Worm (Caenorhabditis elegans) whole organism, L3 larva: ENCODE measurements around the gene mev-1.

ENCODE experiments used
- R02D3.7 ChIP-seq: fragments of 150-350 bp; optimal IDR thresholded peaks from 2 replicates; lab custom pipeline; 2014; ENCODE audit warnings: missing biosample characterization, missing genetic modification characterization
- ZK546.5 ChIP-seq: sonication (generic microtip); optimal IDR thresholded peaks from 2 replicates; lab custom pipeline; 2017; ENCODE audit warnings: missing biosample characterization, missing genetic modification characterization
- ama-1 ChIP-seq: fragments of 150-350 bp; optimal IDR thresholded peaks from 2 replicates; lab custom pipeline; 2018
- ceh-16 ChIP-seq: sonication (generic microtip); optimal IDR thresholded peaks from 2 replicates; lab custom pipeline; 2017; ENCODE audit warnings: missing biosample characterization, missing genetic modification characterization
- ceh-28 ChIP-seq: fragments of 150-350 bp; optimal IDR thresholded peaks from 2 replicates; lab custom pipeline; 2014; ENCODE audit warnings: missing biosample characterization, missing genetic modification reagents, missing genetic modification characterization
- daf-12 ChIP-seq: fragments of 150-350 bp; optimal IDR thresholded peaks from 2 replicates; lab custom pipeline; 2014; ENCODE audit warnings: missing biosample characterization, missing genetic modification reagents, missing genetic modification characterization
- egl-27 ChIP-seq: sonication (generic microtip); optimal IDR thresholded peaks from 4 replicates; lab custom pipeline; 2017; ENCODE audit warnings: missing biosample characterization, missing genetic modification reagents, missing genetic modification characterization
- egl-5 ChIP-seq: fragments of 150-350 bp; optimal IDR thresholded peaks from 2 replicates; lab custom pipeline; 2017; ENCODE audit warnings: missing biosample characterization, missing genetic modification reagents, missing genetic modification characterization, inconsistent platforms
- elt-1 ChIP-seq: fragments of 150-350 bp; optimal IDR thresholded peaks from 2 replicates; lab custom pipeline; 2014; ENCODE audit warnings: missing biosample characterization, missing genetic modification characterization
- elt-2 ChIP-seq: sonication (generic microtip); optimal IDR thresholded peaks from 2 replicates; lab custom pipeline; 2016; ENCODE audit warnings: missing genetic modification reagents, mild to moderate bottlenecking, missing genetic modification characterization, missing compliant biosample characterization
- elt-3 ChIP-seq, 3 experiments: fragments of 150-350 bp in 1 of 3; sonication (generic microtip) in 2 of 3; optimal IDR thresholded peaks; 2 replicates in 2 of 3; 4 replicates in 1 of 3; lab custom pipeline; 2014 to 2017; ENCODE audit warnings: missing biosample characterization in 3 of 3, missing genetic modification characterization in 3 of 3
- eor-1 ChIP-seq, 2 experiments: fragments of 150-350 bp; optimal IDR thresholded peaks; 2 replicates each; lab custom pipeline; 2014 to 2018; ENCODE audit warnings: missing biosample characterization in 2 of 2, missing genetic modification characterization in 2 of 2
- fkh-10 ChIP-seq: sonication (generic microtip); optimal IDR thresholded peaks from 2 replicates; lab custom pipeline; 2017; ENCODE audit warnings: missing biosample characterization, missing genetic modification reagents, missing genetic modification characterization
- fkh-2 ChIP-seq: fragments of 150-350 bp; optimal IDR thresholded peaks from 2 replicates; lab custom pipeline; 2014; ENCODE audit warnings: missing biosample characterization, missing genetic modification reagents, missing genetic modification characterization
- fos-1 ChIP-seq: fragments of 150-350 bp; optimal IDR thresholded peaks from 2 replicates; lab custom pipeline; 2014; ENCODE audit warnings: missing biosample characterization, missing genetic modification characterization
- hmg-11 ChIP-seq: sonication (generic microtip); optimal IDR thresholded peaks from 2 replicates; lab custom pipeline; 2016; ENCODE audit warnings: missing genetic modification characterization, missing compliant biosample characterization
- jun-1 ChIP-seq: fragments of 150-350 bp; optimal IDR thresholded peaks from 2 replicates; lab custom pipeline; 2014; ENCODE audit warnings: missing biosample characterization, missing genetic modification reagents, missing genetic modification characterization
- lin-15B ChIP-seq: fragments of 150-350 bp; optimal IDR thresholded peaks from 2 replicates; lab custom pipeline; 2014; ENCODE audit warnings: missing biosample characterization, missing genetic modification characterization
- lin-39 ChIP-seq: fragments of 150-350 bp; optimal IDR thresholded peaks from 2 replicates; lab custom pipeline; 2018; ENCODE audit warnings: missing biosample characterization, missing genetic modification reagents, missing genetic modification characterization
- lsy-12 ChIP-seq: sonication (generic microtip); optimal IDR thresholded peaks from 2 replicates; lab custom pipeline; 2016; ENCODE audit warnings: mild to moderate bottlenecking, missing genetic modification characterization, missing compliant biosample characterization
- mml-1 ChIP-seq: fragments of 150-350 bp; sonication (generic microtip); optimal IDR thresholded peaks from 3 replicates; lab custom pipeline; 2014; ENCODE audit warnings: missing biosample characterization, missing genetic modification characterization
- nfya-1 ChIP-seq: sonication (generic microtip); optimal IDR thresholded peaks from 2 replicates; lab custom pipeline; 2017; ENCODE audit warnings: missing genetic modification characterization, mild to moderate bottlenecking, missing compliant biosample characterization, antibody characterized with exemption, moderate library complexity; ENCODE audit not compliant: insufficient read depth
- nhr-11 ChIP-seq: fragments of 150-350 bp; optimal IDR thresholded peaks from 2 replicates; lab custom pipeline; 2014; ENCODE audit warnings: missing biosample characterization, missing genetic modification characterization
- nhr-12 ChIP-seq: fragments of 150-350 bp; optimal IDR thresholded peaks from 2 replicates; lab custom pipeline; 2014; ENCODE audit warnings: missing biosample characterization, missing genetic modification characterization
- nhr-23 ChIP-seq: fragments of 150-350 bp; optimal IDR thresholded peaks from 2 replicates; lab custom pipeline; 2014; ENCODE audit warnings: missing biosample characterization, missing genetic modification reagents, missing genetic modification characterization
- nhr-25 ChIP-seq: sonication (generic microtip); optimal IDR thresholded peaks from 2 replicates; lab custom pipeline; 2017; ENCODE audit warnings: missing biosample characterization, missing genetic modification characterization
- nhr-43 ChIP-seq: sonication (generic microtip); optimal IDR thresholded peaks from 2 replicates; lab custom pipeline; 2016; ENCODE audit warnings: mild to moderate bottlenecking, missing genetic modification characterization, missing compliant biosample characterization; ENCODE audit not compliant: poor library complexity, severe bottlenecking
- nhr-67 ChIP-seq: fragments of 150-350 bp; optimal IDR thresholded peaks from 2 replicates; lab custom pipeline; 2014; ENCODE audit warnings: missing biosample characterization, missing genetic modification characterization
- nhr-76 ChIP-seq: fragments of 150-350 bp; sonication (generic microtip); optimal IDR thresholded peaks from 5 replicates; lab custom pipeline; 2014; ENCODE audit warnings: missing biosample characterization, missing genetic modification characterization
- pha-4 ChIP-seq: fragments of 150-350 bp; optimal IDR thresholded peaks from 2 replicates; lab custom pipeline; 2014; ENCODE audit warnings: missing biosample characterization, missing genetic modification reagents, missing genetic modification characterization
- pqm-1 ChIP-seq: fragments of 150-350 bp; optimal IDR thresholded peaks from 2 replicates; lab custom pipeline; 2017; ENCODE audit warnings: missing biosample characterization, missing genetic modification characterization, inconsistent platforms
- sea-2 ChIP-seq: fragments of 150-350 bp; sonication (generic microtip); optimal IDR thresholded peaks from 4 replicates; lab custom pipeline; 2014; ENCODE audit warnings: missing biosample characterization, missing genetic modification reagents, missing genetic modification characterization
- skn-1 ChIP-seq: fragments of 150-350 bp; optimal IDR thresholded peaks from 2 replicates; lab custom pipeline; 2014; ENCODE audit warnings: missing biosample characterization, missing genetic modification characterization
- snpc-4 ChIP-seq: fragments of 150-350 bp; optimal IDR thresholded peaks from 2 replicates; lab custom pipeline; 2014; ENCODE audit warnings: missing biosample characterization, missing genetic modification characterization
- tbx-2 ChIP-seq: sonication (generic microtip); optimal IDR thresholded peaks from 2 replicates; lab custom pipeline; 2016; ENCODE audit warnings: mild to moderate bottlenecking, missing genetic modification characterization, missing compliant biosample characterization
- ztf-4 ChIP-seq: fragments of 150-350 bp; optimal IDR thresholded peaks from 2 replicates; lab custom pipeline; 2014; ENCODE audit warnings: missing biosample characterization, missing genetic modification characterization

Gene mev-1

ce11 chrIII:10354591-10354990 lies 20.5 kb downstream of the mev-1 start:
- TF ChIP-seq nhr-76 (no peak), elt-3 (tag; optimal IDR thresholded peaks at IDR 0.05; lab: Kevin White, UChicago) (no peak), nhr-11 (tag; lab: Kevin White, UChicago) (no peak), elt-2 (tag; lab: Kevin White, UChicago) (peak; percentile 54), R02D3.7 (no peak), snpc-4 (no peak)

ce11 chrIII:10355382-10355781 lies 21.3 kb downstream of the mev-1 start, which contains the start of gene spp-1:
TSS of gene spp-1 (minus strand) at chrIII:10355668.
- TF ChIP-seq fkh-2 (tag; lab: Kevin White, UChicago): no peak
- no peak for TF ChIP-seq mml-1 (tag; lab: Kevin White, UChicago)
- no peak for TF ChIP-seq tbx-2 (tag; lab: Kevin White, UChicago)
- TF ChIP-seq ama-1: no peak
- peak; percentile 87 for TF ChIP-seq pqm-1 (tag; lab: Kevin White, UChicago)
- peak; percentile 50 for TF ChIP-seq jun-1 (tag; lab: Kevin White, UChicago)
- no peak for TF ChIP-seq eor-1 (tag; optimal IDR thresholded peaks at IDR 0.05; lab: Kevin White, UChicago)
- no peak for TF ChIP-seq egl-27 (tag; lab: Kevin White, UChicago)
- no peak for TF ChIP-seq lsy-12 (tag; lab: Kevin White, UChicago)
- no peak for TF ChIP-seq ZK546.5
- TF ChIP-seq sea-2 (GFP tag; lab: Kevin White, UChicago): no peak
- no peak for TF ChIP-seq nhr-23
- TF ChIP-seq ceh-28: peak; percentile 31
- TF ChIP-seq daf-12 (tag; lab: Kevin White, UChicago): no peak
- TF ChIP-seq nhr-12 (tag; lab: Kevin White, UChicago): no peak
- peak; percentile 57 for TF ChIP-seq pha-4
- no peak for TF ChIP-seq elt-1 (tag; lab: Kevin White, UChicago)
- TF ChIP-seq R02D3.7: no peak
- no peak for TF ChIP-seq egl-5
- TF ChIP-seq lin-39 (tag; lab: Kevin White, UChicago): no peak
- TF ChIP-seq elt-2 (tag; lab: Kevin White, UChicago): peak; percentile 94

ce11 chrIII:10357598-10358186 lies 23.6 kb downstream of the mev-1 start, which contains the start of gene umps-1:
TSS of gene umps-1 (minus strand) at chrIII:10357648.
- TF ChIP-seq lin-15B (tag; lab: Kevin White, UChicago) (peak; percentile 73), nhr-11 (tag; lab: Kevin White, UChicago) (no peak), nfya-1 (tag; lab: Kevin White, UChicago) (peak; percentile 93), ceh-28 (no peak), fkh-10 (no peak), pha-4 (peak; percentile 92), skn-1 (peak; percentile 48), lin-39 (tag; lab: Kevin White, UChicago) (peak; percentile 26), nhr-23 (peak; percentile 90), fkh-2 (tag; lab: Kevin White, UChicago) (no peak), fos-1 (no peak), ama-1 (no peak), R02D3.7 (no peak), hmg-11 (tag; lab: Kevin White, UChicago) (peak; percentile 62), lsy-12 (tag; lab: Kevin White, UChicago) (peak; percentile 20), snpc-4 (no peak), ztf-4 (tag; lab: Kevin White, UChicago) (no peak), nhr-43 (peak; percentile 45), nhr-67 (no peak), jun-1 (tag; lab: Kevin White, UChicago) (no peak), pqm-1 (tag; lab: Kevin White, UChicago) (peak; percentile 49), mml-1 (tag; lab: Kevin White, UChicago) (no peak), daf-12 (tag; lab: Kevin White, UChicago) (no peak), nhr-25 (tag; lab: Kevin White, UChicago) (peak; percentile 60), eor-1 (tag; optimal IDR thresholded peaks at IDR 0.05; lab: Kevin White, UChicago) (no peak), elt-2 (tag; lab: Kevin White, UChicago) (peak; percentile 41), egl-5 (no peak)

- TF ChIP-seq lsy-12 (tag; lab: Kevin White, UChicago) (no peak), nfya-1 (tag; lab: Kevin White, UChicago) (peak; percentile 28), R02D3.7 (no peak), ceh-16 (tag; lab: Kevin White, UChicago) (no peak), fkh-10 (peak; percentile 36), sea-2 (GFP tag; lab: Kevin White, UChicago) (no peak)
- TF ChIP-seq, all 47 proteins: peak for 2
Measured at ce11 chrIII:10358751-10359150, 24.7 kb downstream of the mev-1 start.
